Worm (Caenorhabditis elegans) whole organism, early embryonic: Measurements from ENCODE around the gene AH9.4.

Experiments used
- ets-7 ChIP-seq: sonication (generic microtip); optimal IDR thresholded peaks from 2 replicates; lab custom pipeline; 2016; ENCODE audit warnings: missing genotype, missing genetic modification characterization, missing compliant biosample characterization
- pes-1 ChIP-seq: fragments of 200-800 bp; sonication (Bioruptor generic); IDR thresholded peaks from 2 replicates; pipeline ENCODE4 v1.3.6; 2022; ENCODE audit warnings: missing genetic modification reagents, missing genetic modification characterization, missing compliant biosample characterization

DNA sequence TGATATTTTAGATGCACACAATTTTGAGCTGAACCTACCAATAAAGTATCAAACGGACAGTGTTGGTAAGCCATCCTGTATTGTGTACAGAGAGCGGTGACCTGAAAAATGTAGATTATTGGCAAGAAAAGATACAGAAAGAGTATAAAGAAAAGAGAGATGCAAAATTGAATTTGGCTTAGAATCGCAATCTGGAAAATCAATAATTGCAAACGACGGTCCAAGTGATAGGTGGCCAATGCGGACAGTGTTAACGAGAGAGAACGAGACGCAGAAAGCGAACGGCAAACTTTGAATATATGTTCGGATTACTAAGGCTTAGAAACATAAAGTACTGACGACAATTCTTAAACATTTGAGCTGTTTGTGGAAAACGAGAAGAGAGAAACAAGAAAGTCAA is 16.1 kb downstream of the AH9.4 start, which contains the start of gene crn-4:
- TF ChIP-seq ets-7 (tag; lab: Kevin White, UChicago) (no peak), pes-1 (GFP tag; lab: Robert Waterston, UW) (no peak)
